Worm (Caenorhabditis elegans): ENCODE measurements around the gene F39F10.3.
A peak's percentile ranks its signal among the peaks of the same experiment; 100 is the strongest.

F39F10.3 gene

DNA sequence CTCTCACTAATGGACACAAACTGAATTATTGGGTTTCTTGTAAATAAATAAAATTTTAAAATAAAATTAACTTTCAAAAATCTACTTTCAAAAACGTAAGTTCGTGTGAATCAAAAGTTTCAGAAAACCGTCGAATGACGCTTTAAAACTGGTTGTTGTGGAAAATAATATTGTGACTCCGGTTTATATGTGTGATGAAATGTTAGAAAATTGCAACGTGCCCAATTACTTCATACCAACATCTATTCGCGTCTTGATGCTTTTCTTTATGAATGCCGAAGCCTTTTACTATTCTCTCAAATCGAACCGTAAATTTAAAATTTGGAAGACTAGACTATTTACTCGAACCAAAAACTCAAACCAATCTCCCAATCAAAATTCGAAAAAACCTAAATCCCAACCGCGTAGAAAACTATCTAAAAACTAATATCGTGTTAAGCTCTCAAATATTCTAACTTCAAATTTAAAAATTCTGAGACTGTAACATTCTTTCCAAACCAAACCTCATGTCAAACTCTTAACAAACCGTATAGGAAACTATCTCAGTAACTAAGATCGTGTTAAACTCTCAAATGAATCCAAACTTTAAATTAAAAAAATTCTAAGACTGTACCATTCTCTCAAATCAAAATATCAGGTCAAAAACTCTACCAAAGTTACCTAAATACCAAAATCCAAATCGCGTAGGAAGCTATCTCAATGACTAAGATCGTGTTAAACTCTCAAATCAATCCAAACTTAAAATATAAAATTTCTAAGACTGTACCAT lies 39.7 kb downstream of the F39F10.3 start:
- TF ChIP-seq nfyb-1 (GFP tag; IDR thresholded peaks at IDR 0.05), result peak; percentile 92
- peak; percentile 38 for TF ChIP-seq cebp-1 (GFP tag; IDR thresholded peaks at IDR 0.05)
- no peak for TF ChIP-seq cebp-1 (tag; optimal IDR thresholded peaks at IDR 0.05)
- peak; percentile 21 for TF ChIP-seq ceh-27 (GFP tag; optimal IDR thresholded peaks at IDR 0.05)
- TF ChIP-seq ceh-58 (GFP tag; IDR thresholded peaks at IDR 0.05), result peak; percentile 95
- TF ChIP-seq F57A8.1 (GFP tag; optimal IDR thresholded peaks at IDR 0.05), result no peak
- peak; percentile 19; the same call in 1 of the 2 replicates for TF ChIP-seq attf-6 (GFP tag; IDR thresholded peaks at IDR 0.05)
- no peak for TF ChIP-seq ztf-25 (GFP tag; IDR thresholded peaks at IDR 0.05)
- TF ChIP-seq ets-4 (GFP tag; optimal IDR thresholded peaks at IDR 0.05), result no peak
- 0 out of 2 replicates have a peak, but pooled peaks have one; percentile 7 for TF ChIP-seq lir-1 (GFP tag; conservative IDR thresholded peaks at IDR 0.05)
- no peak for TF ChIP-seq efl-1 (GFP tag; optimal IDR thresholded peaks at IDR 0.05)
- peak; percentile 44; the same call in 1 of the 2 replicates for TF ChIP-seq madf-6 (GFP tag; IDR thresholded peaks at IDR 0.05)
- no peak for TF ChIP-seq rec-8 (tag; optimal IDR thresholded peaks at IDR 0.05)
- peak; percentile 73 for TF ChIP-seq ztf-26 (tag; optimal IDR thresholded peaks at IDR 0.05)
- TF ChIP-seq snpc-4 (GFP tag; optimal IDR thresholded peaks at IDR 0.05), result peak; percentile 17
- TF ChIP-seq snpc-4 (tag; optimal IDR thresholded peaks at IDR 0.05), result no peak
- TF ChIP-seq lin-26 (GFP tag; IDR thresholded peaks at IDR 0.05), result peak; percentile 65
- no peak for TF ChIP-seq unc-130 (GFP tag; optimal IDR thresholded peaks at IDR 0.05)
- no peak for TF ChIP-seq lsl-1 (GFP tag; optimal IDR thresholded peaks at IDR 0.05)
- peak; percentile 99 for TF ChIP-seq ama-1 (optimal IDR thresholded peaks at IDR 0.05)
- TF ChIP-seq ama-1 (GFP tag; optimal IDR thresholded peaks at IDR 0.05), result peak; percentile 53 to 93
- peak; percentile 48 for TF ChIP-seq somi-1 (GFP tag; optimal IDR thresholded peaks at IDR 0.05)
- TF ChIP-seq Y95B8A.8 (GFP tag; IDR thresholded peaks at IDR 0.05), result peak; percentile 92
- TF ChIP-seq ztf-28 (GFP tag; IDR thresholded peaks at IDR 0.05), result peak; percentile 70
- no peak for TF ChIP-seq sdz-38 (tag; optimal IDR thresholded peaks at IDR 0.05)
- no peak for TF ChIP-seq mes-4 (tag; optimal IDR thresholded peaks at IDR 0.05)
- TF ChIP-seq sptf-2 (GFP tag; optimal IDR thresholded peaks at IDR 0.05), result no peak
- no peak for TF ChIP-seq ceh-91 (GFP tag; IDR thresholded peaks at IDR 0.05)
- TF ChIP-seq zim-3 (tag; optimal IDR thresholded peaks at IDR 0.05), result peak; percentile 70
- no peak for TF ChIP-seq nfya-1 (tag; optimal IDR thresholded peaks at IDR 0.05; ENCODE audit: borderline replicate concordance, insufficient read depth)
- no peak for TF ChIP-seq xnd-1 (tag; optimal IDR thresholded peaks at IDR 0.05)
- 0 out of 2 replicates have a peak, but pooled peaks have one; percentile 58 for TF ChIP-seq ekl-4 (GFP tag; IDR thresholded peaks at IDR 0.05)
- no peak; the same call in none of the 2 replicates for TF ChIP-seq ceh-100 (GFP tag; IDR thresholded peaks at IDR 0.05)
- no peak for TF ChIP-seq attf-5 (GFP tag; optimal IDR thresholded peaks at IDR 0.05)
- TF ChIP-seq mxl-1 (tag; optimal IDR thresholded peaks at IDR 0.05), result no peak
- peak; percentile 52; the same call in 1 of the 2 replicates for TF ChIP-seq hsf-1 (GFP tag; IDR thresholded peaks at IDR 0.05)
- TF ChIP-seq Y53G8AR.9 (GFP tag; conservative IDR thresholded peaks at IDR 0.05), result peak; percentile 91
- TF ChIP-seq pbrm-1 (GFP tag; IDR thresholded peaks at IDR 0.05), result peak; percentile 75
- no peak for TF ChIP-seq hlh-26 (GFP tag; conservative IDR thresholded peaks at IDR 0.05)
- peak; percentile 75 for TF ChIP-seq F52B5.7 (tag; optimal IDR thresholded peaks at IDR 0.05)
- TF ChIP-seq ZK185.1 (tag; optimal IDR thresholded peaks at IDR 0.05; ENCODE audit: poor library complexity, severe bottlenecking), result no peak
- TF ChIP-seq snpc-3.4 (tag; optimal IDR thresholded peaks at IDR 0.05), result no peak
- TF ChIP-seq tbp1 (GFP tag; optimal IDR thresholded peaks at IDR 0.05), result peak; percentile 44
- TF ChIP-seq Y56A3A.18 (GFP tag; IDR thresholded peaks at IDR 0.05), result peak; percentile 26
- TF ChIP-seq C17E4.6 (GFP tag; IDR thresholded peaks at IDR 0.05), result 0 out of 2 replicates have a peak, but pooled peaks have one; percentile 28
- no peak for TF ChIP-seq T07F8.4 (tag; optimal IDR thresholded peaks at IDR 0.05)
- no peak; the same call in 1 of the 2 replicates for TF ChIP-seq mcd-1 (GFP tag; IDR thresholded peaks at IDR 0.05)
- TF ChIP-seq unc-62 (GFP tag; optimal IDR thresholded peaks at IDR 0.05), result no peak

All from whole organism, young adult.